Worm (Caenorhabditis elegans): Measurements from ENCODE around the gene asm-3.

asm-3 gene

ce11 chrIV:523595-523994 lies at the start of gene asm-3:
TSS of gene asm-3 (minus strand) at chrIV:523809.
- TF ChIP-seq ref-1 (GFP tag; conservative IDR thresholded peaks at IDR 0.05) = no peak
- no peak for TF ChIP-seq ztf-23 (GFP tag; IDR thresholded peaks at IDR 0.05)
- no peak for TF ChIP-seq tab-1 (GFP tag; IDR thresholded peaks at IDR 0.05)
- no peak for TF ChIP-seq T22C8.4 (GFP tag; IDR thresholded peaks at IDR 0.05)
- no peak for TF ChIP-seq klf-2 (GFP tag; conservative IDR thresholded peaks at IDR 0.05)
- TF ChIP-seq ztf-29 (GFP tag; IDR thresholded peaks at IDR 0.05) = no peak
- TF ChIP-seq med-1 (GFP tag; optimal IDR thresholded peaks at IDR 0.05; ENCODE audit: insufficient read depth) = no peak
- TF ChIP-seq cog-1 (tag; optimal IDR thresholded peaks at IDR 0.05) = no peak

- no peak for TF ChIP-seq cog-1 (tag; optimal IDR thresholded peaks at IDR 0.05)
- 0 out of 2 replicates have a peak, but pooled peaks have one; percentile 29 for TF ChIP-seq tab-1 (GFP tag; IDR thresholded peaks at IDR 0.05)
Observed at ce11 chrIV:572487-572886, 48.9 kb upstream of the asm-3 start, which contains the start of gene gex-2. TSS of gene gex-2 (plus strand) at chrIV:572769.

ce11 chrIV:570799-571300 lies 47.2 kb upstream of the asm-3 start, which contains the start of gene F56A11.5:
TSS of gene F56A11.5 (minus strand) at chrIV:570849.
- TF ChIP-seq klf-2 (GFP tag; conservative IDR thresholded peaks at IDR 0.05) = no peak
- TF ChIP-seq ztf-29 (GFP tag; IDR thresholded peaks at IDR 0.05) = no peak
- TF ChIP-seq ztf-23 (GFP tag; IDR thresholded peaks at IDR 0.05) = no peak
- TF ChIP-seq med-1 (GFP tag; optimal IDR thresholded peaks at IDR 0.05; ENCODE audit: insufficient read depth) = no peak
- TF ChIP-seq cog-1 (tag; optimal IDR thresholded peaks at IDR 0.05) = no peak

ce11 chrIV:564000-564399 lies 40.4 kb upstream of the asm-3 start:
- TF ChIP-seq ztf-23 (GFP tag; IDR thresholded peaks at IDR 0.05) (no peak), klf-2 (GFP tag; conservative IDR thresholded peaks at IDR 0.05) (no peak), tab-1 (GFP tag; IDR thresholded peaks at IDR 0.05) (no peak), med-1 (GFP tag; optimal IDR thresholded peaks at IDR 0.05; ENCODE audit: insufficient read depth) (no peak), cog-1 (tag; optimal IDR thresholded peaks at IDR 0.05) (no peak), T22C8.4 (GFP tag; IDR thresholded peaks at IDR 0.05) (no peak), flt-1 (GFP tag; IDR thresholded peaks at IDR 0.05) (no peak), ref-1 (GFP tag; conservative IDR thresholded peaks at IDR 0.05) (no peak), ztf-29 (GFP tag; IDR thresholded peaks at IDR 0.05) (no peak)

- TF ChIP-seq T22C8.4 (GFP tag; IDR thresholded peaks at IDR 0.05) = no peak
- no peak for TF ChIP-seq flt-1 (GFP tag; IDR thresholded peaks at IDR 0.05)
- no peak for TF ChIP-seq med-1 (GFP tag; optimal IDR thresholded peaks at IDR 0.05; ENCODE audit: insufficient read depth)
- no peak for TF ChIP-seq ztf-29 (GFP tag; IDR thresholded peaks at IDR 0.05)
- no peak for TF ChIP-seq tab-1 (GFP tag; IDR thresholded peaks at IDR 0.05)
- no peak for TF ChIP-seq ztf-23 (GFP tag; IDR thresholded peaks at IDR 0.05)
Observed at ce11 chrIV:563417-563816, 39.8 kb upstream of the asm-3 start.

- TF ChIP-seq klf-2 (GFP tag; conservative IDR thresholded peaks at IDR 0.05) (no peak), ztf-23 (GFP tag; IDR thresholded peaks at IDR 0.05) (no peak), ref-1 (GFP tag; conservative IDR thresholded peaks at IDR 0.05) (no peak), tab-1 (GFP tag; IDR thresholded peaks at IDR 0.05) (no peak), ztf-29 (GFP tag; IDR thresholded peaks at IDR 0.05) (no peak), flt-1 (GFP tag; IDR thresholded peaks at IDR 0.05) (no peak), cog-1 (tag; optimal IDR thresholded peaks at IDR 0.05) (no peak), T22C8.4 (GFP tag; IDR thresholded peaks at IDR 0.05) (no peak), med-1 (GFP tag; optimal IDR thresholded peaks at IDR 0.05; ENCODE audit: insufficient read depth) (no peak)
Observed at ce11 chrIV:560780-561179, 37.2 kb upstream of the asm-3 start.

ce11 chrIV:560314-560713 lies 36.7 kb upstream of the asm-3 start:
- TF ChIP-seq ref-1 (GFP tag; conservative IDR thresholded peaks at IDR 0.05) (no peak), klf-2 (GFP tag; conservative IDR thresholded peaks at IDR 0.05) (no peak), ztf-23 (GFP tag; IDR thresholded peaks at IDR 0.05) (no peak), flt-1 (GFP tag; IDR thresholded peaks at IDR 0.05) (no peak), med-1 (GFP tag; optimal IDR thresholded peaks at IDR 0.05; ENCODE audit: insufficient read depth) (no peak), T22C8.4 (GFP tag; IDR thresholded peaks at IDR 0.05) (no peak), ztf-29 (GFP tag; IDR thresholded peaks at IDR 0.05) (no peak), tab-1 (GFP tag; IDR thresholded peaks at IDR 0.05) (no peak), cog-1 (tag; optimal IDR thresholded peaks at IDR 0.05) (no peak)

ce11 chrIV:558735-559284 lies 35.2 kb upstream of the asm-3 start, which contains the start of gene efn-4:
TSS of gene efn-4 (plus strand) at chrIV:559234.
- 0 out of 2 replicates have a peak, but pooled peaks have one; percentile 8 for TF ChIP-seq ztf-23 (GFP tag; IDR thresholded peaks at IDR 0.05)
- no peak for TF ChIP-seq med-1 (GFP tag; optimal IDR thresholded peaks at IDR 0.05; ENCODE audit: insufficient read depth)
- TF ChIP-seq cog-1 (tag; optimal IDR thresholded peaks at IDR 0.05) = no peak

- TF ChIP-seq med-1 (GFP tag; optimal IDR thresholded peaks at IDR 0.05; ENCODE audit: insufficient read depth) = no peak
- no peak for TF ChIP-seq tab-1 (GFP tag; IDR thresholded peaks at IDR 0.05)
- no peak for TF ChIP-seq ztf-23 (GFP tag; IDR thresholded peaks at IDR 0.05)
- no peak for TF ChIP-seq cog-1 (tag; optimal IDR thresholded peaks at IDR 0.05)
- TF ChIP-seq ztf-29 (GFP tag; IDR thresholded peaks at IDR 0.05) = no peak
- TF ChIP-seq ref-1 (GFP tag; conservative IDR thresholded peaks at IDR 0.05) = no peak
- TF ChIP-seq T22C8.4 (GFP tag; IDR thresholded peaks at IDR 0.05) = no peak
- no peak for TF ChIP-seq klf-2 (GFP tag; conservative IDR thresholded peaks at IDR 0.05)
- no peak for TF ChIP-seq flt-1 (GFP tag; IDR thresholded peaks at IDR 0.05)
Observed at ce11 chrIV:554005-554404, 30.4 kb upstream of the asm-3 start.

- TF ChIP-seq ztf-23 (GFP tag; IDR thresholded peaks at IDR 0.05) (no peak), ztf-29 (GFP tag; IDR thresholded peaks at IDR 0.05) (no peak), klf-2 (GFP tag; conservative IDR thresholded peaks at IDR 0.05) (no peak), tab-1 (GFP tag; IDR thresholded peaks at IDR 0.05) (no peak), flt-1 (GFP tag; IDR thresholded peaks at IDR 0.05) (no peak), T22C8.4 (GFP tag; IDR thresholded peaks at IDR 0.05) (no peak), med-1 (GFP tag; optimal IDR thresholded peaks at IDR 0.05; ENCODE audit: insufficient read depth) (no peak), ref-1 (GFP tag; conservative IDR thresholded peaks at IDR 0.05) (no peak), cog-1 (tag; optimal IDR thresholded peaks at IDR 0.05) (no peak)
Observed at ce11 chrIV:551923-552322, 28.3 kb upstream of the asm-3 start.
